Worm (Caenorhabditis elegans): ENCODE measurements around the gene C34F6.1.
A peak's percentile ranks its signal among the peaks of the same experiment; 100 is the strongest.

The C34F6.1 gene

ce11 chrX:11208788-11209187, 12.1 kb upstream of the C34F6.1 start, which contains the start of gene C34F6.5:
C34F6.5 (minus strand) TSS chrX:11208888.
- TF ChIP-seq dox-1 (GFP tag; IDR thresholded peaks at IDR 0.05): 0 out of 2 replicates have a peak, but pooled peaks have one; percentile 43
- TF ChIP-seq ekl-4 (GFP tag; IDR thresholded peaks at IDR 0.05): no peak
- peak; percentile 58 for TF ChIP-seq nhr-80 (tag; optimal IDR thresholded peaks at IDR 0.05)

DNA sequence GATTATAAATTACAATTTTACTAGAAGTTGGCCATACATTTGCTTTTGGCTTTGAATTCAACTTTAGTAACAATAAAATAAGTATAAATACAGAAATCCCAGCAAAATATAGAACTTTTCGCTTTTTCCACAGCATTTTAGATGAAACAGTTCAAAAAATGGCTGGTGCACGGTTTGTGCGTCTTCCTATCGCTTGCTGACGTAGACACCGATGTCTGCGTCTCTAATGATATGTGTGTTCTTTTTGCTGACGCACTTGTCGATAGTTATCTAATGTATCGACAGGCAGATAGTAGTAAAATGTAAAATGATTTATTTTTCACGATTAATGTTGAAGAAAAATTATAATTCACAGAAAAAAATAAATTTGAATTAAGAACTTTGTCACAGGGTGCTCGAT, 10.3 kb upstream of the C34F6.1 start, which contains the start of gene hst-2:
TSS of gene hst-2 (minus strand) at position 203 of the 400 bp plus-strand sequence.
- TF ChIP-seq xnd-1 (tag; optimal IDR thresholded peaks at IDR 0.05) (no peak), ceh-79 (tag; optimal IDR thresholded peaks at IDR 0.05) (no peak), unc-62 (GFP tag; optimal IDR thresholded peaks at IDR 0.05) (peak; percentile 26), tlf-1 (GFP tag; optimal IDR thresholded peaks at IDR 0.05) (peak; percentile 39), hlh-12 (tag; optimal IDR thresholded peaks at IDR 0.05) (no peak), chd-7 (tag; optimal IDR thresholded peaks at IDR 0.05) (peak; percentile 20), aptf-2 (GFP tag; conservative IDR thresholded peaks at IDR 0.05) (no peak), gei-17 (GFP tag; optimal IDR thresholded peaks at IDR 0.05) (peak; percentile 72), lin-54 (GFP tag; optimal IDR thresholded peaks at IDR 0.05) (peak; percentile 48), mcd-1 (GFP tag; IDR thresholded peaks at IDR 0.05) (peak; percentile 70), ztf-26 (tag; optimal IDR thresholded peaks at IDR 0.05) (peak; percentile 24), madf-10 (tag; optimal IDR thresholded peaks at IDR 0.05) (peak; percentile 24), nhr-179 (tag; optimal IDR thresholded peaks at IDR 0.05) (no peak), tbp1 (GFP tag; optimal IDR thresholded peaks at IDR 0.05) (peak; percentile 62), ZK185.1 (tag; optimal IDR thresholded peaks at IDR 0.05; ENCODE audit: poor library complexity, severe bottlenecking) (peak; percentile 91), lir-1 (GFP tag; conservative IDR thresholded peaks at IDR 0.05) (0 out of 2 replicates have a peak, but pooled peaks have one; percentile 44), pha-4 (tag; optimal IDR thresholded peaks at IDR 0.05) (peak; percentile 61), F39B2.1 (GFP tag; IDR thresholded peaks at IDR 0.05) (no peak), akir-1 (GFP tag; optimal IDR thresholded peaks at IDR 0.05) (no peak), B0336.3 (GFP tag; IDR thresholded peaks at IDR 0.05) (peak; percentile 76), nfyb-1 (GFP tag; IDR thresholded peaks at IDR 0.05) (peak; percentile 77), lin-35 (GFP tag; optimal IDR thresholded peaks at IDR 0.05) (peak in 1 of 3 experiments; percentile 68), B0035.1 (tag; optimal IDR thresholded peaks at IDR 0.05) (peak; percentile 32), madf-6 (GFP tag; IDR thresholded peaks at IDR 0.05) (no peak), hmg-1.2 (GFP tag; IDR thresholded peaks at IDR 0.05) (peak; percentile 98), F22D6.2 (tag; optimal IDR thresholded peaks at IDR 0.05) (peak; percentile 37), attf-5 (GFP tag; optimal IDR thresholded peaks at IDR 0.05) (peak; percentile 41), ets-4 (GFP tag; optimal IDR thresholded peaks at IDR 0.05) (no peak), efl-1 (GFP tag; optimal IDR thresholded peaks at IDR 0.05) (no peak), lin-40 (tag; optimal IDR thresholded peaks at IDR 0.05) (peak; percentile 93), let-526 (GFP tag; IDR thresholded peaks at IDR 0.05) (peak; percentile 62; the same call in 1 of the 2 replicates), ztf-18 (tag; optimal IDR thresholded peaks at IDR 0.05) (peak; percentile 95), nhr-80 (tag; optimal IDR thresholded peaks at IDR 0.05) (peak; percentile 62), somi-1 (GFP tag; optimal IDR thresholded peaks at IDR 0.05) (peak; percentile 4), snpc-4 (GFP tag; optimal IDR thresholded peaks at IDR 0.05) (no peak), snpc-4 (tag; optimal IDR thresholded peaks at IDR 0.05) (peak in 2 of 4 experiments; percentile 44 to 57), B0019.2 (GFP tag; conservative IDR thresholded peaks at IDR 0.05) (no peak), repo-1 (tag; optimal IDR thresholded peaks at IDR 0.05) (peak; percentile 41), C06A6.2 (GFP tag; conservative IDR thresholded peaks at IDR 0.05) (peak; percentile 72), T07F8.4 (tag; optimal IDR thresholded peaks at IDR 0.05) (no peak), K11D2.4 (GFP tag; IDR thresholded peaks at IDR 0.05) (peak; percentile 71), dox-1 (GFP tag; IDR thresholded peaks at IDR 0.05) (peak; percentile 70), Y56A3A.18 (GFP tag; IDR thresholded peaks at IDR 0.05) (peak; percentile 82), nhr-120 (GFP tag; IDR thresholded peaks at IDR 0.05) (no peak), pbrm-1 (GFP tag; IDR thresholded peaks at IDR 0.05) (peak; percentile 80), F23B12.7 (tag; optimal IDR thresholded peaks at IDR 0.05; ENCODE audit: insufficient read depth) (no peak)
